Fruit fly (Drosophila melanogaster): ENCODE results near the gene mEFTs.

The mEFTs gene

dm6 chr2L:17529022-17529421 is 28.1 kb upstream of the mEFTs start, which contains the start of gene CG15144:
TSS of gene CG15144 (minus strand) at chr2L:17529122.
- TF ChIP-seq pan (optimal IDR thresholded peaks at IDR 0.05) (no peak), N (GFP tag; optimal IDR thresholded peaks at IDR 0.05) (no peak), Mio (GFP tag; optimal IDR thresholded peaks at IDR 0.05) (no peak), Vsx2 (GFP tag; optimal IDR thresholded peaks at IDR 0.05; ENCODE audit: partially characterized antibody) (no peak), br (GFP tag; optimal IDR thresholded peaks at IDR 0.05) (no peak), brk (GFP tag; optimal IDR thresholded peaks at IDR 0.05) (no peak), Myc (optimal IDR thresholded peaks at IDR 0.05) (no peak), Hr83 (GFP tag; optimal IDR thresholded peaks at IDR 0.05; ENCODE audit: poor library complexity, severe bottlenecking) (no peak), dmrt93B (GFP tag; optimal IDR thresholded peaks at IDR 0.05) (no peak), Dif (GFP tag; optimal IDR thresholded peaks at IDR 0.05; ENCODE audit: partially characterized antibody) (no peak), CrebA (GFP tag; optimal IDR thresholded peaks at IDR 0.05; ENCODE audit: borderline replicate concordance) (no peak)

- TF ChIP-seq ey (GFP tag; optimal IDR thresholded peaks at IDR 0.05), result no peak
- TF ChIP-seq usp (GFP tag; optimal IDR thresholded peaks at IDR 0.05), result no peak
- no peak for TF ChIP-seq sage (GFP tag; optimal IDR thresholded peaks at IDR 0.05)
- no peak for TF ChIP-seq lola (GFP tag; optimal IDR thresholded peaks at IDR 0.05)
- TF ChIP-seq OdsH (GFP tag; optimal IDR thresholded peaks at IDR 0.05), result no peak
- TF ChIP-seq Dif (GFP tag; optimal IDR thresholded peaks at IDR 0.05; ENCODE audit: partially characterized antibody), result no peak
- no peak for TF ChIP-seq N (GFP tag; optimal IDR thresholded peaks at IDR 0.05)
- no peak for TF ChIP-seq Hr78 (GFP tag; optimal IDR thresholded peaks at IDR 0.05)
- TF ChIP-seq foxo (GFP tag; optimal IDR thresholded peaks at IDR 0.05), result no peak
- no peak for TF ChIP-seq Myc (optimal IDR thresholded peaks at IDR 0.05)
- TF ChIP-seq Abd-B (GFP tag; optimal IDR thresholded peaks at IDR 0.05), result no peak
- no peak for TF ChIP-seq Sp1 (GFP tag; optimal IDR thresholded peaks at IDR 0.05)
Measured at dm6 chr2L:17524449-17524848, 23.5 kb upstream of the mEFTs start, which contains the start of gene CG15143. TSS of gene CG15143 (minus strand) at chr2L:17524549.

dm6 chr2L:17514090-17514715 is 13.3 kb upstream of the mEFTs start:
- TF ChIP-seq tai (GFP tag; optimal IDR thresholded peaks at IDR 0.05), result no peak
- peak; percentile 70 for TF ChIP-seq OdsH (GFP tag; optimal IDR thresholded peaks at IDR 0.05)
- TF ChIP-seq GATAd (GFP tag; optimal IDR thresholded peaks at IDR 0.05), result no peak
- TF ChIP-seq ey (GFP tag; optimal IDR thresholded peaks at IDR 0.05), result peak; percentile 70
- TF ChIP-seq fru (GFP tag; optimal IDR thresholded peaks at IDR 0.05), result peak; percentile 80
- TF ChIP-seq dmrt93B (GFP tag; optimal IDR thresholded peaks at IDR 0.05), result peak; percentile 57
- peak; percentile 75 for TF ChIP-seq rgr (GFP tag; optimal IDR thresholded peaks at IDR 0.05)
- no peak for TF ChIP-seq dsf (GFP tag; optimal IDR thresholded peaks at IDR 0.05; ENCODE audit: borderline replicate concordance)
- no peak for TF ChIP-seq pan (optimal IDR thresholded peaks at IDR 0.05)
- no peak for TF ChIP-seq usp (GFP tag; optimal IDR thresholded peaks at IDR 0.05)
- TF ChIP-seq Dif (GFP tag; optimal IDR thresholded peaks at IDR 0.05; ENCODE audit: partially characterized antibody), result no peak
- TF ChIP-seq Myc (optimal IDR thresholded peaks at IDR 0.05), result no peak
- TF ChIP-seq jim (GFP tag; optimal IDR thresholded peaks at IDR 0.05), result no peak
- TF ChIP-seq brk (GFP tag; optimal IDR thresholded peaks at IDR 0.05), result no peak
- peak in 1 of 2 experiments; percentile 75 for TF ChIP-seq foxo (GFP tag; optimal IDR thresholded peaks at IDR 0.05)
- no peak for TF ChIP-seq sage (GFP tag; optimal IDR thresholded peaks at IDR 0.05)
- TF ChIP-seq Hr78 (GFP tag; optimal IDR thresholded peaks at IDR 0.05), result no peak
- TF ChIP-seq br (GFP tag; optimal IDR thresholded peaks at IDR 0.05), result peak; percentile 67
- TF ChIP-seq Hr83 (GFP tag; optimal IDR thresholded peaks at IDR 0.05; ENCODE audit: poor library complexity, severe bottlenecking), result no peak
- TF ChIP-seq Rel (GFP tag; optimal IDR thresholded peaks at IDR 0.05), result no peak
- TF ChIP-seq Rel (tag; optimal IDR thresholded peaks at IDR 0.05), result no peak
- no peak for TF ChIP-seq Dfd (GFP tag; optimal IDR thresholded peaks at IDR 0.05)
- peak; percentile 37 for TF ChIP-seq Jra (GFP tag; optimal IDR thresholded peaks at IDR 0.05)
- TF ChIP-seq h (GFP tag; optimal IDR thresholded peaks at IDR 0.05), result peak; percentile 79
- no peak for TF ChIP-seq dl (GFP tag; optimal IDR thresholded peaks at IDR 0.05; ENCODE audit: insufficient read depth in 1 of 2, partially characterized antibody in 2 of 2)
- no peak for TF ChIP-seq lola (GFP tag; optimal IDR thresholded peaks at IDR 0.05)
- TF ChIP-seq HLH106 (tag; optimal IDR thresholded peaks at IDR 0.05), result peak; percentile 83
- peak; percentile 54 for TF ChIP-seq Hnf4 (GFP tag; optimal IDR thresholded peaks at IDR 0.05)
- TF ChIP-seq N (GFP tag; optimal IDR thresholded peaks at IDR 0.05), result no peak
- TF ChIP-seq Abd-B (GFP tag; optimal IDR thresholded peaks at IDR 0.05), result no peak
- peak; percentile 52 for TF ChIP-seq woc (GFP tag; optimal IDR thresholded peaks at IDR 0.05)
- TF ChIP-seq Vsx2 (GFP tag; optimal IDR thresholded peaks at IDR 0.05; ENCODE audit: partially characterized antibody), result no peak
- TF ChIP-seq Sp1 (GFP tag; optimal IDR thresholded peaks at IDR 0.05), result peak; percentile 78
- peak; percentile 63 for TF ChIP-seq sv (GFP tag; optimal IDR thresholded peaks at IDR 0.05)
- TF ChIP-seq CG9705 (GFP tag; optimal IDR thresholded peaks at IDR 0.05), result no peak
- TF ChIP-seq CG32264 (GFP tag; optimal IDR thresholded peaks at IDR 0.05), result no peak
- TF ChIP-seq CrebA (GFP tag; optimal IDR thresholded peaks at IDR 0.05; ENCODE audit: borderline replicate concordance), result no peak
- TF ChIP-seq psq (GFP tag; optimal IDR thresholded peaks at IDR 0.05), result no peak
- no peak for TF ChIP-seq Mio (GFP tag; optimal IDR thresholded peaks at IDR 0.05)

All from whole organism, wandering third instar larva.